Worm (Caenorhabditis elegans) whole organism, L2 larva: ENCODE data around the gene C48B4.10.

Experiments
- C34F6.9 ChIP-seq: fragments of 150-350 bp; optimal IDR thresholded peaks from 2 replicates; lab custom pipeline; 2014; ENCODE audit warnings: missing biosample characterization, missing genetic modification characterization
- F13H6.1 ChIP-seq: sonication (generic microtip); optimal IDR thresholded peaks from 2 replicates; lab custom pipeline; 2016; ENCODE audit warnings: missing genetic modification characterization, missing compliant biosample characterization
- Y55F3AM.14 ChIP-seq: fragments of 200-800 bp; sonication (Bioruptor generic); optimal IDR thresholded peaks from 2 replicates; lab custom pipeline; 2018; ENCODE audit warnings: mild to moderate bottlenecking, missing genetic modification characterization, missing compliant biosample characterization
- alr-1 ChIP-seq: fragments of 150-350 bp; optimal IDR thresholded peaks from 2 replicates; lab custom pipeline; 2014; ENCODE audit warnings: missing biosample characterization, missing genetic modification characterization
- aly-2 ChIP-seq: fragments of 150-350 bp; optimal IDR thresholded peaks from 2 replicates; lab custom pipeline; 2014; ENCODE audit warnings: missing biosample characterization, missing genetic modification characterization
- ama-1 ChIP-seq: fragments of 150-350 bp; optimal IDR thresholded peaks from 2 replicates; lab custom pipeline; 2018; ENCODE audit warnings: inconsistent platforms
- blmp-1 ChIP-seq: sonication (generic microtip); optimal IDR thresholded peaks from 2 replicates; lab custom pipeline; 2017; ENCODE audit warnings: missing genetic modification characterization, mild to moderate bottlenecking, missing compliant biosample characterization, antibody characterized with exemption, moderate library complexity; ENCODE audit not compliant: insufficient read depth
- crh-2 ChIP-seq: sonication (generic microtip); optimal IDR thresholded peaks from 2 replicates; lab custom pipeline; 2017; ENCODE audit warnings: missing biosample characterization, missing genetic modification characterization
- dmd-4 ChIP-seq: sonication (generic microtip); optimal IDR thresholded peaks from 2 replicates; lab custom pipeline; 2017; ENCODE audit warnings: missing biosample characterization, missing genetic modification characterization
- fos-1 ChIP-seq: fragments of 150-350 bp; optimal IDR thresholded peaks from 2 replicates; lab custom pipeline; 2014; ENCODE audit warnings: missing biosample characterization, missing genetic modification characterization
- gmeb-1 ChIP-seq: fragments of 150-350 bp; optimal IDR thresholded peaks from 2 replicates; lab custom pipeline; 2014; ENCODE audit warnings: missing biosample characterization, missing genetic modification characterization
- lin-11 ChIP-seq: fragments of 150-350 bp; sonication (generic microtip); optimal IDR thresholded peaks from 2 replicates; lab custom pipeline; 2014; ENCODE audit warnings: missing biosample characterization, missing genetic modification characterization, inconsistent platforms, mixed read lengths
- lin-13 ChIP-seq: fragments of 150-350 bp; optimal IDR thresholded peaks from 2 replicates; lab custom pipeline; 2014; ENCODE audit warnings: missing biosample characterization, missing genetic modification reagents, missing genetic modification characterization
- lin-39 ChIP-seq: fragments of 150-350 bp; optimal IDR thresholded peaks from 2 replicates; lab custom pipeline; 2014; ENCODE audit warnings: missing biosample characterization, missing genetic modification reagents, missing genetic modification characterization
- lsy-2 ChIP-seq, 2 experiments: fragments of 150-350 bp in 1 of 2; sonication (generic microtip) in 1 of 2; optimal IDR thresholded peaks; 2 replicates each; lab custom pipeline; 2014 to 2017; ENCODE audit warnings: missing biosample characterization in 2 of 2, missing genetic modification characterization in 2 of 2
- mab-5 ChIP-seq: fragments of 150-350 bp; optimal IDR thresholded peaks from 2 replicates; lab custom pipeline; 2014; ENCODE audit warnings: missing biosample characterization, missing genetic modification characterization
- mbf-1 ChIP-seq: sonication (generic microtip); optimal IDR thresholded peaks from 2 replicates; lab custom pipeline; 2017; ENCODE audit warnings: missing biosample characterization, missing genetic modification characterization
- mdl-1 ChIP-seq, 2 experiments: fragments of 150-350 bp in 1 of 2; sonication (generic microtip) in 1 of 2; optimal IDR thresholded peaks; 2 replicates each; lab custom pipeline; 2017; ENCODE audit warnings: missing biosample characterization in 2 of 2, missing genetic modification characterization in 2 of 2
- nhr-11 ChIP-seq: fragments of 150-350 bp; optimal IDR thresholded peaks from 2 replicates; lab custom pipeline; 2014; ENCODE audit warnings: missing biosample characterization, missing genetic modification characterization
- nhr-12 ChIP-seq: fragments of 150-350 bp; optimal IDR thresholded peaks from 2 replicates; lab custom pipeline; 2014; ENCODE audit warnings: missing biosample characterization, missing genetic modification characterization
- nhr-129 ChIP-seq: fragments of 150-350 bp; optimal IDR thresholded peaks from 2 replicates; lab custom pipeline; 2014; ENCODE audit warnings: missing biosample characterization, missing genetic modification characterization
- nhr-21 ChIP-seq: fragments of 150-350 bp; optimal IDR thresholded peaks from 2 replicates; lab custom pipeline; 2014; ENCODE audit warnings: missing biosample characterization, missing genetic modification characterization
- nhr-23 ChIP-seq: fragments of 150-350 bp; optimal IDR thresholded peaks from 2 replicates; lab custom pipeline; 2014; ENCODE audit warnings: missing biosample characterization, missing genetic modification reagents, missing genetic modification characterization
- nhr-237 ChIP-seq: fragments of 150-350 bp; optimal IDR thresholded peaks from 2 replicates; lab custom pipeline; 2014; ENCODE audit warnings: missing biosample characterization, missing genetic modification characterization
- nhr-6 ChIP-seq: fragments of 150-350 bp; optimal IDR thresholded peaks from 2 replicates; lab custom pipeline; 2014; ENCODE audit warnings: missing biosample characterization, missing genetic modification characterization
- peb-1 ChIP-seq: fragments of 150-350 bp; optimal IDR thresholded peaks from 2 replicates; lab custom pipeline; 2014; ENCODE audit warnings: missing biosample characterization, missing genetic modification characterization
- sem-4 ChIP-seq: fragments of 150-350 bp; optimal IDR thresholded peaks from 2 replicates; lab custom pipeline; 2014; ENCODE audit warnings: missing biosample characterization, missing genetic modification reagents, missing genetic modification characterization
- sma-3 ChIP-seq: sonication (generic microtip); optimal IDR thresholded peaks from 2 replicates; lab custom pipeline; 2016; ENCODE audit warnings: missing genetic modification reagents, missing genetic modification characterization, missing compliant biosample characterization
- sma-9 ChIP-seq, 2 experiments: fragments of 150-350 bp in 1 of 2; sonication (generic microtip) in 1 of 2; optimal IDR thresholded peaks; 2 replicates each; lab custom pipeline; 2014 to 2016; ENCODE audit warnings: missing genetic modification characterization in 2 of 2, mild to moderate bottlenecking in 1 of 2, missing biosample characterization in 1 of 2, missing compliant biosample characterization in 1 of 2, missing genetic modification reagents in 1 of 2, moderate library complexity in 1 of 2
- unc-39 ChIP-seq: fragments of 150-350 bp; optimal IDR thresholded peaks from 2 replicates; lab custom pipeline; 2014; ENCODE audit warnings: missing biosample characterization, missing genetic modification characterization
- unc-55 ChIP-seq: fragments of 150-350 bp; sonication (generic microtip); optimal IDR thresholded peaks from 3 replicates; lab custom pipeline; 2014; ENCODE audit warnings: missing biosample characterization, missing genetic modification reagents, missing genetic modification characterization
- unc-62 ChIP-seq: fragments of 150-350 bp; optimal IDR thresholded peaks from 2 replicates; lab custom pipeline; 2014; ENCODE audit warnings: missing biosample characterization, missing genetic modification reagents, missing genetic modification characterization

Gene C48B4.10

ce11 chrIII:9597044-9597443 is 32.7 kb upstream of the C48B4.10 start, which contains the start of gene C48B4.12:
Gene C48B4.12, plus strand, starts transcription at chrIII:9597344.
- no peak for TF ChIP-seq lin-39 (tag; lab: Kevin White, UChicago)
- no peak for TF ChIP-seq nhr-12 (tag; lab: Kevin White, UChicago)
- no peak for TF ChIP-seq sma-3 (GFP tag; lab: Kevin White, UChicago)
- TF ChIP-seq mdl-1 (tag; optimal IDR thresholded peaks at IDR 0.05; lab: Kevin White, UChicago), result no peak
- TF ChIP-seq nhr-21 (tag; lab: Kevin White, UChicago), result no peak
- no peak for TF ChIP-seq nhr-237 (tag; lab: Kevin White, UChicago)
- TF ChIP-seq Y55F3AM.14, result no peak
- TF ChIP-seq peb-1 (tag; lab: Kevin White, UChicago), result no peak
- TF ChIP-seq mbf-1 (tag; lab: Kevin White, UChicago), result no peak
- no peak for TF ChIP-seq aly-2 (tag; lab: Kevin White, UChicago)
- no peak for TF ChIP-seq mab-5 (tag; lab: Kevin White, UChicago)
- no peak for TF ChIP-seq lin-11 (tag; lab: Kevin White, UChicago)
- no peak for TF ChIP-seq nhr-6 (tag; lab: Kevin White, UChicago)
- no peak for TF ChIP-seq unc-55 (GFP tag; lab: Kevin White, UChicago)
- TF ChIP-seq unc-39 (tag; lab: Kevin White, UChicago), result no peak

- TF ChIP-seq nhr-129 (tag; lab: Kevin White, UChicago) (no peak), unc-55 (GFP tag; lab: Kevin White, UChicago) (no peak), Y55F3AM.14 (no peak), lin-39 (tag; lab: Kevin White, UChicago) (no peak)
Measured at ce11 chrIII:9595563-9595962, 31.3 kb upstream of the C48B4.10 start, which contains the start of gene rom-2. Gene rom-2, minus strand, starts transcription at chrIII:9595663.

- TF ChIP-seq nhr-129 (tag; lab: Kevin White, UChicago) (no peak), sma-9 (GFP tag; optimal IDR thresholded peaks at IDR 0.05; lab: Kevin White, UChicago) (peak; percentile 31), sma-9 (tag; optimal IDR thresholded peaks at IDR 0.05; lab: Kevin White, UChicago) (no peak), fos-1 (tag; lab: Kevin White, UChicago) (peak; percentile 83)
Measured at ce11 chrIII:9592118-9592517, 27.8 kb upstream of the C48B4.10 start, which contains the start of gene acox-1.5. Gene acox-1.5, minus strand, starts transcription at chrIII:9592192.

ce11 chrIII:9590212-9590611 is 25.9 kb upstream of the C48B4.10 start:
- peak; percentile 82 for TF ChIP-seq sma-9 (GFP tag; optimal IDR thresholded peaks at IDR 0.05; lab: Kevin White, UChicago)
- TF ChIP-seq sma-9 (tag; optimal IDR thresholded peaks at IDR 0.05; lab: Kevin White, UChicago), result no peak
- peak; percentile 44 for TF ChIP-seq crh-2 (tag; lab: Kevin White, UChicago)
- peak; percentile 84 for TF ChIP-seq fos-1 (tag; lab: Kevin White, UChicago)
- no peak for TF ChIP-seq nhr-6 (tag; lab: Kevin White, UChicago)
- TF ChIP-seq, all 48 proteins: peak for 3

- peak; percentile 7 for TF ChIP-seq sem-4
- TF ChIP-seq lin-13 (GFP tag; lab: Kevin White, UChicago), result no peak
- TF ChIP-seq alr-1 (tag; lab: Kevin White, UChicago), result no peak
- no peak for TF ChIP-seq sma-3 (GFP tag; lab: Kevin White, UChicago)
- no peak for TF ChIP-seq blmp-1 (tag; lab: Kevin White, UChicago)
- TF ChIP-seq crh-2 (tag; lab: Kevin White, UChicago), result no peak
- no peak for TF ChIP-seq nhr-11
- no peak for TF ChIP-seq dmd-4 (tag; lab: Kevin White, UChicago)
- no peak for TF ChIP-seq gmeb-1 (tag; lab: Kevin White, UChicago)
- peak; percentile 28 for TF ChIP-seq sma-9 (GFP tag; optimal IDR thresholded peaks at IDR 0.05; lab: Kevin White, UChicago)
- TF ChIP-seq sma-9 (tag; optimal IDR thresholded peaks at IDR 0.05; lab: Kevin White, UChicago), result no peak
- no peak for TF ChIP-seq aly-2 (tag; lab: Kevin White, UChicago)
- no peak for TF ChIP-seq F13H6.1 (tag; lab: Kevin White, UChicago)
- no peak for TF ChIP-seq unc-62 (GFP tag; lab: Kevin White, UChicago)
- peak; percentile 8 to 40 for TF ChIP-seq lsy-2 (tag; optimal IDR thresholded peaks at IDR 0.05; lab: Kevin White, UChicago)
Measured at ce11 chrIII:9585314-9585713, 21.0 kb upstream of the C48B4.10 start.

ce11 chrIII:9583224-9583623 is 18.9 kb upstream of the C48B4.10 start:
- peak; percentile 42 for TF ChIP-seq C34F6.9 (tag; lab: Kevin White, UChicago)
- TF ChIP-seq sem-4, result no peak
- TF ChIP-seq ama-1 (lab: Kevin White, UChicago), result no peak
- no peak for TF ChIP-seq blmp-1 (tag; lab: Kevin White, UChicago)
- no peak for TF ChIP-seq nhr-23 (tag; lab: Kevin White, UChicago)
